Fruit fly (Drosophila melanogaster): ENCODE data around the gene CG8036.
A peak's percentile ranks its signal among the peaks of the same experiment; 100 is the strongest.

The CG8036 gene

dm6 chr3R:8670529-8671491 is 3.1 kb downstream of the CG8036 start, which contains the start of gene p (continued):
- TF ChIP-seq CG6689 (GFP tag; IDR thresholded peaks at IDR 0.05), result peak; percentile 42; the same call in 1 of the 2 replicates
- TF ChIP-seq CG8290 (GFP tag; optimal IDR thresholded peaks at IDR 0.05), result peak; percentile 57
- TF ChIP-seq CG8290 (tag; optimal IDR thresholded peaks at IDR 0.05), result peak in 1 of 2 experiments; percentile 71
- TF ChIP-seq Optix (GFP tag; IDR thresholded peaks at IDR 0.05), result no peak
- TF ChIP-seq Atf-2 (GFP tag; optimal IDR thresholded peaks at IDR 0.05), result no peak
- TF ChIP-seq Bdp1 (GFP tag; optimal IDR thresholded peaks at IDR 0.05), result peak; percentile 44
- TF ChIP-seq CG9215 (GFP tag; IDR thresholded peaks at IDR 0.05), result no peak
- TF ChIP-seq Usf (GFP tag; optimal IDR thresholded peaks at IDR 0.05), result no peak
- no peak for TF ChIP-seq dati (GFP tag; IDR thresholded peaks at IDR 0.05)
- no peak for TF ChIP-seq br (optimal IDR thresholded peaks at IDR 0.05)
- TF ChIP-seq Max (GFP tag; optimal IDR thresholded peaks at IDR 0.05), result no peak
- no peak for TF ChIP-seq Lim3 (GFP tag; IDR thresholded peaks at IDR 0.05)
- TF ChIP-seq ci (GFP tag; IDR thresholded peaks at IDR 0.05), result peak; percentile 66; the same call in 1 of the 3 replicates
- peak; percentile 37 for TF ChIP-seq dmrt99B (tag; optimal IDR thresholded peaks at IDR 0.05)
- no peak for TF ChIP-seq gt (GFP tag; IDR thresholded peaks at IDR 0.05)
- peak; percentile 77 for TF ChIP-seq Med (GFP tag)
- peak; percentile 15 for TF ChIP-seq NC2β (GFP tag; optimal IDR thresholded peaks at IDR 0.05)
- TF ChIP-seq mirr (GFP tag; optimal IDR thresholded peaks at IDR 0.05), result peak; percentile 34
- no peak for TF ChIP-seq Trl (optimal IDR thresholded peaks at IDR 0.05)
- TF ChIP-seq Trl (GFP tag; optimal IDR thresholded peaks at IDR 0.05), result peak; percentile 27
- TF ChIP-seq CG10959 (GFP tag; IDR thresholded peaks at IDR 0.05), result no peak
- TF ChIP-seq CG14050 (GFP tag; IDR thresholded peaks at IDR 0.05), result no peak
- no peak for TF ChIP-seq CG4282 (GFP tag; optimal IDR thresholded peaks at IDR 0.05)
- TF ChIP-seq sqz (GFP tag; optimal IDR thresholded peaks at IDR 0.05), result peak; percentile 89
- TF ChIP-seq tup (GFP tag; optimal IDR thresholded peaks at IDR 0.05), result no peak
- peak; percentile 40 for TF ChIP-seq CG5245 (GFP tag; optimal IDR thresholded peaks at IDR 0.05)
- no peak for TF ChIP-seq CG9437 (GFP tag; optimal IDR thresholded peaks at IDR 0.05)
- no peak for TF ChIP-seq CG15011 (GFP tag; optimal IDR thresholded peaks at IDR 0.05)
- TF ChIP-seq Opbp (GFP tag; IDR thresholded peaks at IDR 0.05; ENCODE audit: partially characterized antibody), result no peak
- TF ChIP-seq chinmo (GFP tag; IDR thresholded peaks at IDR 0.05; ENCODE audit: partially characterized antibody), result 0 out of 4 replicates have a peak, but pooled peaks have one; percentile 68
- TF ChIP-seq CG17328 (GFP tag; IDR thresholded peaks at IDR 0.05), result 0 out of 2 replicates have a peak, but pooled peaks have one; percentile 22
- TF ChIP-seq eve (GFP tag; optimal IDR thresholded peaks at IDR 0.05), result no peak
- peak; percentile 61 for TF ChIP-seq BtbVII (GFP tag; optimal IDR thresholded peaks at IDR 0.05)
- peak; percentile 47 for TF ChIP-seq schlank (tag; optimal IDR thresholded peaks at IDR 0.05)
- TF ChIP-seq aop (GFP tag; IDR thresholded peaks at IDR 0.05), result no peak
- no peak for TF ChIP-seq lola (GFP tag; optimal IDR thresholded peaks at IDR 0.05)
- TF ChIP-seq D19B (GFP tag; optimal IDR thresholded peaks at IDR 0.05), result peak; percentile 18
- no peak for TF ChIP-seq fru (optimal IDR thresholded peaks at IDR 0.05)
- TF ChIP-seq sim (GFP tag; IDR thresholded peaks at IDR 0.05), result peak; percentile 48; the same call in 1 of the 2 replicates
- TF ChIP-seq ERR (GFP tag; optimal IDR thresholded peaks at IDR 0.05), result no peak
- no peak for TF ChIP-seq CG10462 (GFP tag; optimal IDR thresholded peaks at IDR 0.05)
- no peak for TF ChIP-seq Nf-YB (GFP tag; optimal IDR thresholded peaks at IDR 0.05)
- no peak for TF ChIP-seq CG17361 (GFP tag; IDR thresholded peaks at IDR 0.05)
- TF ChIP-seq CG16815 (GFP tag; optimal IDR thresholded peaks at IDR 0.05), result peak; percentile 6
- TF ChIP-seq sug (tag; optimal IDR thresholded peaks at IDR 0.05), result peak; percentile 4
- TF ChIP-seq sna (GFP tag; IDR thresholded peaks at IDR 0.05; ENCODE audit: partially characterized antibody), result no peak
- no peak for TF ChIP-seq ssp (GFP tag; IDR thresholded peaks at IDR 0.05)
- TF ChIP-seq Drgx (GFP tag; IDR thresholded peaks at IDR 0.05), result peak; percentile 37
- TF ChIP-seq CG18599 (GFP tag; optimal IDR thresholded peaks at IDR 0.05), result peak; percentile 66
- no peak for TF ChIP-seq ranshi (GFP tag; IDR thresholded peaks at IDR 0.05)

Data from whole organism, embryonic.